Fruit fly (Drosophila melanogaster) whole organism, pupa: ENCODE data around the gene CG5973.

Experiments
- CG12605 ChIP-seq: fragments of 200-800 bp; sonication (Bioruptor generic); IDR thresholded peaks from 2 replicates; pipeline ENCODE4 v1.3.6; 2022; ENCODE audit warnings: missing biosample characterization, missing genetic modification characterization
- CG14655 ChIP-seq: fragments of 200-800 bp; sonication (Bioruptor generic); optimal IDR thresholded peaks from 3 replicates; lab custom pipeline; 2017; ENCODE audit warnings: mild to moderate bottlenecking, missing biosample characterization, missing genetic modification reagents, missing genetic modification characterization
- CG15710 ChIP-seq: fragments of 200-800 bp; sonication (Bioruptor generic); optimal IDR thresholded peaks from 2 replicates; lab custom pipeline; 2018; ENCODE audit warnings: missing biosample characterization, mild to moderate bottlenecking, missing genetic modification characterization, moderate library complexity
- CG8159 ChIP-seq: fragments of 200-800 bp; sonication (Bioruptor generic); optimal IDR thresholded peaks from 3 replicates; lab custom pipeline; 2018; ENCODE audit warnings: missing biosample characterization, mild to moderate bottlenecking, missing genetic modification characterization, moderate library complexity
- CG9948 ChIP-seq: fragments of 200-800 bp; sonication (Bioruptor generic); optimal IDR thresholded peaks from 2 replicates; lab custom pipeline; 2018; ENCODE audit warnings: missing biosample characterization, mild to moderate bottlenecking, missing genetic modification characterization, moderate library complexity
- EcR ChIP-seq: fragments of 200-800 bp; sonication (Bioruptor generic); optimal IDR thresholded peaks from 3 replicates; lab custom pipeline; 2019; ENCODE audit warnings: missing biosample characterization, missing genetic modification characterization, mild to moderate bottlenecking, moderate library complexity, missing genetic modification reagents
- fd96Ca ChIP-seq: fragments of 200-800 bp; sonication (Bioruptor generic); IDR thresholded peaks from 3 replicates; pipeline ENCODE4 v1.3.6; 2022; ENCODE audit warnings: missing biosample characterization, missing genetic modification characterization

dm6 chr2L:7440458-7441018 lies 3.2 kb downstream of the CG5973 start:
- TF ChIP-seq CG12605 (GFP tag; lab: Robert Waterston, UW) = no peak
- no peak for TF ChIP-seq CG8159
- no peak for TF ChIP-seq fd96Ca (GFP tag; lab: Robert Waterston, UW)
- TF ChIP-seq CG14655 = no peak
- TF ChIP-seq EcR (GFP tag; lab: Kevin White, UChicago) = no peak
- no peak for TF ChIP-seq CG9948 (tag; lab: Kevin White, UChicago)
- no peak for TF ChIP-seq CG15710
